Fruit fly (Drosophila melanogaster) whole organism, embryonic: ENCODE data around the gene CG13085.

Experiments used
- BEAF-32 ChIP-seq: fragments of 200-800 bp; sonication (Bioruptor generic); optimal IDR thresholded peaks from 3 replicates; lab custom pipeline; 2017; ENCODE audit warnings: missing biosample characterization, missing genetic modification characterization, mild to moderate bottlenecking, moderate library complexity, missing genetic modification reagents
- BtbVII ChIP-seq: fragments of 200-800 bp; sonication (Bioruptor generic); optimal IDR thresholded peaks from 3 replicates; lab custom pipeline; 2017; ENCODE audit warnings: missing biosample characterization, mild to moderate bottlenecking, missing genetic modification characterization
- CG10209 ChIP-seq: fragments of 200-800 bp; sonication (Bioruptor generic); optimal IDR thresholded peaks from 3 replicates; lab custom pipeline; 2017; ENCODE audit warnings: missing biosample characterization, mild to moderate bottlenecking, missing genetic modification characterization, missing genetic modification reagents
- CG10543 ChIP-seq: fragments of 200-800 bp; sonication (Bioruptor generic); optimal IDR thresholded peaks from 3 replicates; lab custom pipeline; 2017; ENCODE audit warnings: missing biosample characterization, mild to moderate bottlenecking, missing genetic modification characterization, moderate library complexity
- CG10959 ChIP-seq: fragments of 200-800 bp; sonication (Bioruptor generic); IDR thresholded peaks from 2 replicates; pipeline ENCODE4 v1.3.6; 2022; ENCODE audit warnings: missing biosample characterization, missing genetic modification characterization
- CG1233 ChIP-seq: fragments of 200-800 bp; sonication (Bioruptor generic); optimal IDR thresholded peaks from 4 replicates; lab custom pipeline; 2018; ENCODE audit warnings: missing biosample characterization, mild to moderate bottlenecking, missing genetic modification characterization
- CG12769 ChIP-seq: fragments of 200-800 bp; sonication (Bioruptor generic); optimal IDR thresholded peaks from 2 replicates; lab custom pipeline; 2019; ENCODE audit warnings: missing biosample characterization, mild to moderate bottlenecking, missing genetic modification characterization, moderate library complexity
- CG15601 ChIP-seq: fragments of 200-800 bp; sonication (Bioruptor generic); optimal IDR thresholded peaks from 3 replicates; lab custom pipeline; 2019; ENCODE audit warnings: missing biosample characterization, mild to moderate bottlenecking, missing genetic modification characterization, moderate library complexity
- CG1647 ChIP-seq: fragments of 200-800 bp; sonication (Bioruptor generic); optimal IDR thresholded peaks from 3 replicates; lab custom pipeline; 2016; ENCODE audit warnings: missing biosample characterization, missing genetic modification characterization
- CG16815 ChIP-seq: fragments of 200-800 bp; sonication (Bioruptor generic); optimal IDR thresholded peaks from 3 replicates; lab custom pipeline; 2017; ENCODE audit warnings: missing biosample characterization, mild to moderate bottlenecking, missing genetic modification characterization
- CG17359 ChIP-seq: fragments of 200-800 bp; sonication (Bioruptor generic); optimal IDR thresholded peaks from 3 replicates; lab custom pipeline; 2018; ENCODE audit warnings: missing biosample characterization, mild to moderate bottlenecking, missing genetic modification characterization, moderate library complexity
- CG17829 ChIP-seq: fragments of 200-800 bp; optimal IDR thresholded peaks from 2 replicates; lab custom pipeline; 2019; ENCODE audit warnings: missing biosample characterization, mild to moderate bottlenecking, missing genetic modification characterization, moderate library complexity
- CG18011 ChIP-seq: fragments of 200-800 bp; sonication (Bioruptor generic); optimal IDR thresholded peaks from 2 replicates; lab custom pipeline; 2017; ENCODE audit warnings: missing biosample characterization, missing genetic modification characterization, mild to moderate bottlenecking, moderate library complexity, missing genotype
- CG18619 ChIP-seq: fragments of 200-800 bp; sonication (Bioruptor generic); optimal IDR thresholded peaks from 3 replicates; lab custom pipeline; 2017; ENCODE audit warnings: missing biosample characterization, mild to moderate bottlenecking, missing genetic modification characterization
- CG2120 ChIP-seq: fragments of 200-800 bp; sonication (Bioruptor generic); optimal IDR thresholded peaks from 3 replicates; lab custom pipeline; 2016; ENCODE audit warnings: missing biosample characterization, missing genetic modification characterization
- CG31224 ChIP-seq: fragments of 200-800 bp; sonication (Bioruptor generic); IDR thresholded peaks from 2 replicates; pipeline ENCODE4 v1.3.6; 2022; ENCODE audit warnings: missing biosample characterization, missing genetic modification characterization
- CG3995 ChIP-seq: fragments of 200-800 bp; sonication (Bioruptor generic); optimal IDR thresholded peaks from 3 replicates; lab custom pipeline; 2016; ENCODE audit warnings: missing biosample characterization, missing genetic modification characterization
- CG4328 ChIP-seq: fragments of 200-800 bp; sonication (Bioruptor generic); optimal IDR thresholded peaks from 3 replicates; lab custom pipeline; 2017; ENCODE audit warnings: missing biosample characterization, missing genetic modification reagents, missing genetic modification characterization
- CG5180 ChIP-seq: fragments of 200-800 bp; sonication (Bioruptor generic); optimal IDR thresholded peaks from 3 replicates; lab custom pipeline; 2017; ENCODE audit warnings: missing biosample characterization, missing genetic modification characterization, mild to moderate bottlenecking, moderate library complexity, missing genetic modification reagents
- CG5245 ChIP-seq: fragments of 200-800 bp; sonication (Bioruptor generic); optimal IDR thresholded peaks from 3 replicates; lab custom pipeline; 2016; ENCODE audit warnings: missing biosample characterization, missing genetic modification characterization
- CG6791 ChIP-seq: fragments of 200-800 bp; sonication (Bioruptor generic); IDR thresholded peaks from 3 replicates; pipeline ENCODE4 v1.3.6; 2022; ENCODE audit warnings: missing biosample characterization, missing genetic modification characterization; ENCODE audit not compliant: partially characterized antibody
- CG9609 ChIP-seq: fragments of 200-800 bp; sonication (Bioruptor generic); optimal IDR thresholded peaks from 3 replicates; lab custom pipeline; 2016; ENCODE audit warnings: missing biosample characterization, missing genetic modification characterization
- CG9797 ChIP-seq: fragments of 200-800 bp; sonication (Bioruptor generic); optimal IDR thresholded peaks from 3 replicates; lab custom pipeline; 2018; ENCODE audit warnings: missing biosample characterization, mild to moderate bottlenecking, missing genetic modification characterization
- D19B ChIP-seq: fragments of 200-800 bp; sonication (Bioruptor generic); optimal IDR thresholded peaks from 2 replicates; lab custom pipeline; 2017; ENCODE audit warnings: missing biosample characterization, mild to moderate bottlenecking, missing genetic modification characterization
- Drgx ChIP-seq: fragments of 200-800 bp; sonication (Bioruptor generic); IDR thresholded peaks from 2 replicates; pipeline ENCODE4 v1.3.6; 2022; ENCODE audit warnings: missing biosample characterization, missing genetic modification characterization
- Hmr ChIP-seq: fragments of 200-800 bp; sonication (Bioruptor generic); optimal IDR thresholded peaks from 3 replicates; lab custom pipeline; 2017; ENCODE audit warnings: mild to moderate bottlenecking, missing biosample characterization, missing genetic modification reagents, missing genetic modification characterization
- Hr78 ChIP-seq, 2 experiments: fragments of 200-800 bp in 1 of 2; fragments of >200 bp in 1 of 2; sonication (Bioruptor generic) in 1 of 2; optimal IDR thresholded peaks; 2 replicates each; lab custom pipeline; 2017 to 2019; ENCODE audit warnings: missing biosample characterization in 2 of 2, missing genetic modification characterization in 2 of 2, mild to moderate bottlenecking in 1 of 2, moderate library complexity in 1 of 2
- MTF-1 ChIP-seq: fragments of 200-800 bp; sonication (Bioruptor generic); optimal IDR thresholded peaks from 2 replicates; lab custom pipeline; 2018; ENCODE audit warnings: missing biosample characterization, mild to moderate bottlenecking, missing genetic modification characterization, borderline replicate concordance
- NfI ChIP-seq: fragments of 200-800 bp; sonication (Bioruptor generic); optimal IDR thresholded peaks from 3 replicates; lab custom pipeline; 2018; ENCODE audit warnings: missing biosample characterization, mild to moderate bottlenecking, missing genetic modification characterization, moderate library complexity
- Rfx ChIP-seq: fragments of 200-800 bp; sonication (Bioruptor generic); IDR thresholded peaks from 2 replicates; pipeline ENCODE4 v1.3.6; 2022; ENCODE audit warnings: missing biosample characterization, missing genetic modification characterization
- Scr ChIP-seq: fragments of 200-800 bp; sonication (Bioruptor generic); IDR thresholded peaks from 2 replicates; pipeline ENCODE4 v1.3.6; 2022; ENCODE audit warnings: missing biosample characterization, missing genetic modification characterization; ENCODE audit not compliant: partially characterized antibody
- Sox102F ChIP-seq: fragments of 200-800 bp; sonication (Bioruptor generic); optimal IDR thresholded peaks from 2 replicates; lab custom pipeline; 2018; ENCODE audit warnings: missing biosample characterization, mild to moderate bottlenecking, missing genetic modification characterization, moderate library complexity
- Spps ChIP-seq: fragments of 200-800 bp; sonication (Bioruptor generic); optimal IDR thresholded peaks from 2 replicates; lab custom pipeline; 2018; ENCODE audit warnings: missing biosample characterization, mild to moderate bottlenecking, missing genetic modification characterization
- Xrp1 ChIP-seq: fragments of 200-800 bp; sonication (Bioruptor generic); IDR thresholded peaks from 2 replicates; pipeline ENCODE4 v1.3.6; 2022; ENCODE audit warnings: missing biosample characterization, missing genetic modification characterization
- bab2 ChIP-seq: fragments of 200-800 bp; sonication (Bioruptor generic); optimal IDR thresholded peaks from 2 replicates; lab custom pipeline; 2016; ENCODE audit warnings: missing biosample characterization, missing genetic modification characterization
- bowl ChIP-seq: fragments of 200-800 bp; sonication (Bioruptor generic); IDR thresholded peaks from 2 replicates; pipeline ENCODE4 v1.3.6; 2022; ENCODE audit warnings: missing biosample characterization, missing genetic modification characterization
- chinmo ChIP-seq: fragments of 200-800 bp; sonication (Bioruptor generic); IDR thresholded peaks from 4 replicates; pipeline ENCODE4 v1.3.6; 2022; ENCODE audit warnings: missing biosample characterization, missing genetic modification characterization; ENCODE audit not compliant: partially characterized antibody
- ci ChIP-seq: fragments of 200-800 bp; sonication (Bioruptor generic); IDR thresholded peaks from 3 replicates; pipeline ENCODE4 v1.3.6; 2022; ENCODE audit warnings: missing biosample characterization, missing genetic modification characterization
- cwo ChIP-seq: fragments of 200-800 bp; sonication (Bioruptor generic); optimal IDR thresholded peaks from 3 replicates; lab custom pipeline; 2017; ENCODE audit warnings: missing biosample characterization, missing genetic modification characterization, mild to moderate bottlenecking, moderate library complexity, missing genetic modification reagents
- ftz-f1 ChIP-seq: fragments of 200-800 bp; sonication (Bioruptor generic); optimal IDR thresholded peaks from 2 replicates; lab custom pipeline; 2016; ENCODE audit warnings: missing biosample characterization, missing genetic modification characterization
- gt ChIP-seq: fragments of 200-800 bp; sonication (Bioruptor generic); IDR thresholded peaks from 2 replicates; pipeline ENCODE4 v1.3.6; 2022; ENCODE audit warnings: missing biosample characterization, missing genetic modification characterization
- lmd ChIP-seq: fragments of 200-800 bp; sonication (Bioruptor generic); IDR thresholded peaks from 2 replicates; pipeline ENCODE4 v1.3.6; 2022; ENCODE audit warnings: missing biosample characterization, missing genetic modification characterization
- org-1 ChIP-seq: fragments of 200-800 bp; sonication (Bioruptor generic); optimal IDR thresholded peaks from 2 replicates; lab custom pipeline; 2017; ENCODE audit warnings: missing biosample characterization, missing genetic modification characterization
- sr ChIP-seq: fragments of 200-800 bp; sonication (Bioruptor generic); IDR thresholded peaks from 3 replicates; pipeline ENCODE4 v1.3.6; 2022; ENCODE audit warnings: missing biosample characterization, missing genetic modification characterization
- stwl ChIP-seq: fragments of 200-800 bp; sonication (Bioruptor generic); optimal IDR thresholded peaks from 3 replicates; lab custom pipeline; 2018; ENCODE audit warnings: missing biosample characterization, mild to moderate bottlenecking, missing genetic modification characterization, moderate library complexity
- zfh2 ChIP-seq: fragments of 200-800 bp; sonication (Bioruptor generic); optimal IDR thresholded peaks from 2 replicates; lab custom pipeline; 2016; ENCODE audit warnings: missing biosample characterization, missing genetic modification characterization

The CG13085 gene

dm6 chr2L:19398317-19399234, 25.3 kb upstream of the CG13085 start, which contains the start of gene CG17544 (continued):
- TF ChIP-seq BtbVII (GFP tag; lab: Kevin White, UChicago), result peak; percentile 84
- no peak for TF ChIP-seq BEAF-32 (GFP tag; lab: Kevin White, UChicago)
- no peak for TF ChIP-seq CG10959 (GFP tag; lab: Robert Waterston, UW)
- peak; percentile 31 for TF ChIP-seq CG9609 (GFP tag; lab: Kevin White, UChicago)
- TF ChIP-seq lmd (GFP tag; lab: Robert Waterston, UW), result peak; percentile 51; the same call in 1 of the 2 replicates
- TF ChIP-seq Xrp1, result peak; percentile 69
- no peak for TF ChIP-seq CG9797 (GFP tag; lab: Kevin White, UChicago)
- peak; percentile 89 for TF ChIP-seq CG1233
- peak; percentile 45 for TF ChIP-seq Spps (tag; lab: Kevin White, UChicago)
- TF ChIP-seq stwl, result no peak
- peak; percentile 58 for TF ChIP-seq zfh2
- peak; percentile 86 for TF ChIP-seq CG10209 (GFP tag; lab: Kevin White, UChicago)
- no peak for TF ChIP-seq bab2
- TF ChIP-seq bowl (GFP tag; lab: Robert Waterston, UW), result no peak

- TF ChIP-seq cwo (GFP tag; lab: Kevin White, UChicago) (peak; percentile 68), CG31224 (GFP tag; lab: Robert Waterston, UW) (no peak), CG9609 (GFP tag; lab: Kevin White, UChicago) (no peak), Drgx (no peak), CG15601 (no peak), CG12769 (tag; lab: Kevin White, UChicago) (peak; percentile 59), Sox102F (no peak), org-1 (GFP tag; lab: Kevin White, UChicago) (no peak), D19B (GFP tag; lab: Kevin White, UChicago) (no peak), CG6791 (GFP tag; lab: Robert Waterston, UW) (0 out of 3 replicates have a peak, but pooled peaks have one; percentile 22), Hmr (GFP tag; lab: Kevin White, UChicago) (no peak), CG4328 (GFP tag; lab: Kevin White, UChicago) (no peak), NfI (peak; percentile 22), CG10209 (GFP tag; lab: Kevin White, UChicago) (no peak), CG1647 (GFP tag; lab: Kevin White, UChicago) (no peak), CG3995 (no peak), CG5245 (GFP tag; lab: Kevin White, UChicago) (no peak), CG16815 (GFP tag; lab: Kevin White, UChicago) (no peak), CG10543 (GFP tag; lab: Kevin White, UChicago) (peak; percentile 24), MTF-1 (peak; percentile 39)
Measured at dm6 chr2L:19401914-19402313, 21.9 kb upstream of the CG13085 start.

DNA sequence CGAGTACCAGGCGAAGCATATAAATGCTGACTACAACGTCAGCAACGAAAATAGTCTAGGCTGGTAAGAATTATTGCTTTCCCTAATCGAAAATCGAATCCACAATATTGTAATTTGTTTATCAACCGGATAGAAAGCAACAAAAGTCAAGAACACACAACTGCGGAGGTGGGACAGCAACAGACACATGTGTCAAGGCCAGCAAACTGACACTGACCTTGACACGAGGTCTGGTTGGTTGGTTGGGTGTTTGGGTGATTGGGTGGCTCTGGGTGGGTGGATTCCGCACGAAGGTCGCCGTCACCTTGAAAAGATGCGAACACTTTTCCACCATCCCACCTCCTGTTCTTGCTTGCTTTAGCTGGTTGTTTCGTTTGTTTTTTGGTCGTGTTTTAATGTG, 21.2 kb upstream of the CG13085 start:
- TF ChIP-seq Hr78 (GFP tag; optimal IDR thresholded peaks at IDR 0.05; lab: Kevin White, UChicago) (peak in 1 of 2 experiments; percentile 54), chinmo (0 out of 4 replicates have a peak, but pooled peaks have one; percentile 29), CG18011 (GFP tag; lab: Kevin White, UChicago) (no peak), CG2120 (GFP tag; lab: Kevin White, UChicago) (no peak), Scr (GFP tag; lab: Robert Waterston, UW) (no peak), CG12769 (tag; lab: Kevin White, UChicago) (peak; percentile 7), sr (GFP tag; lab: Robert Waterston, UW) (peak; percentile 55; the same call in 1 of the 3 replicates), Rfx (GFP tag; lab: Robert Waterston, UW) (0 out of 2 replicates have a peak, but pooled peaks have one; percentile 5), CG5180 (no peak), CG17829 (tag; lab: Kevin White, UChicago) (no peak), ci (GFP tag; lab: Robert Waterston, UW) (0 out of 3 replicates have a peak, but pooled peaks have one; percentile 13), CG17359 (tag; lab: Kevin White, UChicago) (no peak), gt (GFP tag; lab: Robert Waterston, UW) (no peak), ftz-f1 (peak; percentile 78), CG18619 (GFP tag; lab: Kevin White, UChicago) (no peak)
